Worm (Caenorhabditis elegans): ENCODE data around the gene srw-8.

srw-8 gene

ce11 chrV:3062078-3062477 is 27.9 kb upstream of the srw-8 start, which contains the start of gene srt-15:
Gene srt-15 (minus strand): TSS chrV:3062178.
- TF ChIP-seq ces-1 (GFP tag; optimal IDR thresholded peaks at IDR 0.05) = no peak
- no peak for TF ChIP-seq ham-2 (GFP tag; optimal IDR thresholded peaks at IDR 0.05)
- TF ChIP-seq lin-32 (GFP tag; optimal IDR thresholded peaks at IDR 0.05) = no peak
- no peak for TF ChIP-seq zip-8 (tag; optimal IDR thresholded peaks at IDR 0.05)
- TF ChIP-seq M03D4.4 (tag; optimal IDR thresholded peaks at IDR 0.05) = no peak
- no peak for TF ChIP-seq nhr-12 (tag; optimal IDR thresholded peaks at IDR 0.05)
- no peak for TF ChIP-seq ceh-83 (GFP tag; optimal IDR thresholded peaks at IDR 0.05)
- TF ChIP-seq bed-3 (GFP tag; optimal IDR thresholded peaks at IDR 0.05) = no peak
- no peak for TF ChIP-seq elt-3 (tag; optimal IDR thresholded peaks at IDR 0.05)
- no peak for TF ChIP-seq pha-4 (tag; optimal IDR thresholded peaks at IDR 0.05)
- no peak for TF ChIP-seq unc-39 (tag; optimal IDR thresholded peaks at IDR 0.05)
- TF ChIP-seq nhr-28 (tag; optimal IDR thresholded peaks at IDR 0.05) = no peak
- no peak for TF ChIP-seq mep-1 (tag; optimal IDR thresholded peaks at IDR 0.05)
- TF ChIP-seq ceh-43 (GFP tag; optimal IDR thresholded peaks at IDR 0.05) = no peak
- no peak for TF ChIP-seq sptf-1 (tag; optimal IDR thresholded peaks at IDR 0.05)
- no peak for TF ChIP-seq nhr-76 (tag; optimal IDR thresholded peaks at IDR 0.05)
- no peak for TF ChIP-seq drap-1 (GFP tag; optimal IDR thresholded peaks at IDR 0.05)
- no peak for TF ChIP-seq snpc-4 (tag; optimal IDR thresholded peaks at IDR 0.05)

ce11 chrV:3058996-3059395 is 24.9 kb upstream of the srw-8 start, which contains the start of gene str-244:
Gene str-244 (minus strand): TSS chrV:3059096.
- TF ChIP-seq M03D4.4 (tag; optimal IDR thresholded peaks at IDR 0.05) (no peak), ztf-11 (tag; optimal IDR thresholded peaks at IDR 0.05) (no peak), nhr-28 (tag; optimal IDR thresholded peaks at IDR 0.05) (no peak), lsy-2 (tag; optimal IDR thresholded peaks at IDR 0.05) (no peak), mab-5 (tag; optimal IDR thresholded peaks at IDR 0.05) (no peak)

DNA sequence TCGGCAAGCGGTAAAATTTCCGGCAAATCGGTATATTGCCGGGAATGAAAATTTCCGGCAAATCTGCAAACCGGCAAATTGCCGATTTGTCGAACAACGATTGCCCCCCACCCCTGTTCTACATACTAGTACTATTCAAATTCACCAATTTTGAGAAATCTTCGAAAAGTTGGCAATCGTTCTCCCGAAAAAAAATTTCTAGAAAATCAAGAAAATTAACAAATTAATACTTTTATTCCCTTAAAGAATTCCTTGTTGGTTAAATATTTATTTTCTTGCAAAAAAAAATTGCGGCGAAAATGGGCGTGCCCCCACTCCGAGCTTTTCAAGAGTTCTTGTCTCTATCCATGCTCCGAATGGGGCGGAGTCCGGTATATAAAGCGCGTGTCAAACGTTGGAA is 20.1 kb upstream of the srw-8 start, which contains the start of gene C50H11.8:
C50H11.8 (plus strand) TSS at position 301 of the 400 bp plus-strand sequence.
- TF ChIP-seq sptf-1 (tag; optimal IDR thresholded peaks at IDR 0.05) (no peak), flh-1 (GFP tag; optimal IDR thresholded peaks at IDR 0.05) (no peak), snpc-4 (tag; optimal IDR thresholded peaks at IDR 0.05) (no peak), nhr-2 (tag; optimal IDR thresholded peaks at IDR 0.05) (no peak)

- TF ChIP-seq ham-2 (GFP tag; optimal IDR thresholded peaks at IDR 0.05) (no peak), cnd-1 (tag; optimal IDR thresholded peaks at IDR 0.05) (no peak), mls-2 (tag; optimal IDR thresholded peaks at IDR 0.05) (no peak), ceh-83 (GFP tag; optimal IDR thresholded peaks at IDR 0.05) (no peak), ceh-39 (tag; optimal IDR thresholded peaks at IDR 0.05) (no peak), lin-13 (tag; optimal IDR thresholded peaks at IDR 0.05) (no peak), ces-1 (GFP tag; optimal IDR thresholded peaks at IDR 0.05) (no peak), mab-5 (tag; optimal IDR thresholded peaks at IDR 0.05) (no peak), nhr-237 (tag; optimal IDR thresholded peaks at IDR 0.05) (no peak), nhr-12 (tag; optimal IDR thresholded peaks at IDR 0.05) (no peak), nhr-2 (tag; optimal IDR thresholded peaks at IDR 0.05) (no peak), hlh-1 (tag; optimal IDR thresholded peaks at IDR 0.05) (no peak), mep-1 (tag; optimal IDR thresholded peaks at IDR 0.05) (no peak), flh-1 (GFP tag; optimal IDR thresholded peaks at IDR 0.05) (no peak)
Measured at ce11 chrV:3046364-3046763, 12.2 kb upstream of the srw-8 start.

- no peak for TF ChIP-seq flh-1 (GFP tag; optimal IDR thresholded peaks at IDR 0.05)
- TF ChIP-seq tbx-8 (GFP tag; optimal IDR thresholded peaks at IDR 0.05) = no peak
- TF ChIP-seq nhr-76 (tag; optimal IDR thresholded peaks at IDR 0.05) = no peak
- TF ChIP-seq pha-4 (tag; optimal IDR thresholded peaks at IDR 0.05) = no peak
- no peak for TF ChIP-seq hlh-1 (tag; optimal IDR thresholded peaks at IDR 0.05)
- TF ChIP-seq M03D4.4 (tag; optimal IDR thresholded peaks at IDR 0.05) = no peak
- no peak for TF ChIP-seq blmp-1 (tag; optimal IDR thresholded peaks at IDR 0.05)
- TF ChIP-seq mls-2 (tag; optimal IDR thresholded peaks at IDR 0.05) = no peak
- TF ChIP-seq nhr-237 (tag; optimal IDR thresholded peaks at IDR 0.05) = no peak
- no peak for TF ChIP-seq ham-2 (GFP tag; optimal IDR thresholded peaks at IDR 0.05)
- TF ChIP-seq zip-8 (tag; optimal IDR thresholded peaks at IDR 0.05) = no peak
- no peak for TF ChIP-seq elt-3 (tag; optimal IDR thresholded peaks at IDR 0.05)
- TF ChIP-seq drap-1 (GFP tag; optimal IDR thresholded peaks at IDR 0.05) = no peak
- TF ChIP-seq ces-1 (GFP tag; optimal IDR thresholded peaks at IDR 0.05) = no peak
- TF ChIP-seq nhr-2 (tag; optimal IDR thresholded peaks at IDR 0.05) = no peak
- TF ChIP-seq elt-1 (tag; optimal IDR thresholded peaks at IDR 0.05; ENCODE audit: borderline replicate concordance, insufficient read depth) = no peak
- no peak for TF ChIP-seq snpc-4 (tag; optimal IDR thresholded peaks at IDR 0.05)
- no peak for TF ChIP-seq nhr-12 (tag; optimal IDR thresholded peaks at IDR 0.05)
Measured at ce11 chrV:3044837-3045236, 10.7 kb upstream of the srw-8 start, which contains the start of gene F59D6.1. Gene F59D6.1 (plus strand): TSS chrV:3045137.
